Worm (Caenorhabditis elegans) whole organism, young adult: Measurements from ENCODE around the gene F57F4.1.

Experiments
- C17E4.6 ChIP-seq: fragments of 200-800 bp; sonication (Bioruptor generic); IDR thresholded peaks from 2 replicates; pipeline ENCODE4 v1.3.6; 2022; ENCODE audit warnings: missing genetic modification reagents, missing genetic modification characterization, missing compliant biosample characterization
- F57C9.4 ChIP-seq: sonication (generic microtip); optimal IDR thresholded peaks from 2 replicates; lab custom pipeline; 2017; ENCODE audit warnings: mild to moderate bottlenecking, missing genetic modification characterization, missing compliant biosample characterization
- akir-1 ChIP-seq: fragments of 200-800 bp; sonication (Bioruptor generic); optimal IDR thresholded peaks from 2 replicates; lab custom pipeline; 2018; ENCODE audit warnings: mild to moderate bottlenecking, missing genetic modification characterization, moderate library complexity, missing compliant biosample characterization
- ama-1 ChIP-seq, 3 experiments: fragments of 150-350 bp in 1 of 3; sonication (generic microtip) in 2 of 3; optimal IDR thresholded peaks; 2 replicates each; lab custom pipeline; 2014 to 2018; ENCODE audit warnings: missing biosample characterization in 2 of 3, missing genetic modification characterization in 2 of 3, missing genetic modification reagents in 2 of 3
- ets-4 ChIP-seq: fragments of 200-800 bp; sonication (Bioruptor generic); optimal IDR thresholded peaks from 2 replicates; lab custom pipeline; 2018; ENCODE audit warnings: mild to moderate bottlenecking, missing genetic modification characterization, missing compliant biosample characterization
- hlh-12 ChIP-seq: sonication (generic microtip); optimal IDR thresholded peaks from 2 replicates; lab custom pipeline; 2016; ENCODE audit warnings: missing genetic modification characterization, missing compliant biosample characterization
- hsf-1 ChIP-seq: fragments of 200-800 bp; sonication (Bioruptor generic); IDR thresholded peaks from 2 replicates; pipeline ENCODE4 v1.3.6; 2022; ENCODE audit warnings: missing genetic modification reagents, missing genetic modification characterization, missing compliant biosample characterization
- lin-35 ChIP-seq, 3 experiments: fragments of 150-350 bp in 2 of 3; sonication (generic microtip) in 1 of 3; optimal IDR thresholded peaks; 2 replicates each; lab custom pipeline; 2014 to 2018; ENCODE audit warnings: missing biosample characterization in 3 of 3, missing genetic modification characterization in 3 of 3, missing genetic modification reagents in 3 of 3
- rec-8 ChIP-seq, 2 experiments: sonication (generic microtip); optimal IDR thresholded peaks; 2 replicates each; lab custom pipeline; 2016; ENCODE audit warnings: mild to moderate bottlenecking in 2 of 2, missing genetic modification characterization in 2 of 2, missing genetic modification reagents in 2 of 2, missing genotype in 2 of 2, missing biosample characterization in 1 of 2, missing compliant biosample characterization in 1 of 2, moderate library complexity in 1 of 2
- snpc-4 ChIP-seq, 5 experiments: fragments of 150-350 bp in 1 of 5; sonication (generic microtip) in 4 of 5; optimal IDR thresholded peaks; 2 replicates each; lab custom pipeline; 2014 to 2018; ENCODE audit warnings: missing genetic modification characterization in 5 of 5, missing biosample characterization in 3 of 5, antibody characterized with exemption in 2 of 5, mild to moderate bottlenecking in 2 of 5, missing compliant biosample characterization in 2 of 5, missing genotype in 2 of 5, moderate library complexity in 2 of 5, missing genetic modification reagents in 1 of 5
- xnd-1 ChIP-seq: sonication (generic microtip); optimal IDR thresholded peaks from 2 replicates; lab custom pipeline; 2016; ENCODE audit warnings: missing genotype, missing genetic modification reagents, missing genetic modification characterization, missing compliant biosample characterization
- ztf-6 ChIP-seq: fragments of 200-800 bp; sonication (Bioruptor generic); IDR thresholded peaks from 2 replicates; pipeline ENCODE4 v1.3.6; 2022; ENCODE audit warnings: missing genetic modification reagents, missing genetic modification characterization, missing compliant biosample characterization

DNA sequence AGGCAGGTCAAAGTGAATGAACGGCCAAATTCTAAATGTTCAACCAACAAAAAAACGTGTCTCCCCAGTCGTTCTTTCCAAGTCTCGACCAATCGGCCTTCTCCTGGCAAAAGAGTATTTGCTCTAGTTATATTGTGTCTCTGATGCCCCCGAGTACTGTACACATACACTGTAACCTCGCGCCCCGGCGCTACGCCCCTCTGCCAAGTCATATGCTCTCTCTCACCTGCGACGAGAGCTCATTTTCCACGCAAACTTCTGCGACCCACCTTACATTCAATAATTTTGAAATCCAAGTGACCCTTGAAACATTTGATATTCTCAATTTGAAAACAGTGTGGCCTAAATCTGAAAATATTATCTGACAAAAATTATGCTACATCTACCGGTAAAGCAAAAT, 33.0 kb upstream of the F57F4.1 start:
- TF ChIP-seq lin-35 (GFP tag; optimal IDR thresholded peaks at IDR 0.05; lab: Kevin White, UChicago) (no peak), xnd-1 (tag; lab: Kevin White, UChicago) (no peak), hlh-12 (tag; lab: Kevin White, UChicago) (no peak), ztf-6 (GFP tag; lab: Robert Waterston, UW) (no peak), ets-4 (GFP tag; lab: Kevin White, UChicago) (no peak), F57C9.4 (tag; lab: Kevin White, UChicago) (no peak), akir-1 (no peak), hsf-1 (GFP tag; lab: Robert Waterston, UW) (no peak), ama-1 (optimal IDR thresholded peaks at IDR 0.05; lab: Kevin White, UChicago) (no peak), ama-1 (GFP tag; optimal IDR thresholded peaks at IDR 0.05; lab: Kevin White, UChicago) (no peak), rec-8 (tag; optimal IDR thresholded peaks at IDR 0.05; lab: Kevin White, UChicago) (no peak), snpc-4 (GFP tag; optimal IDR thresholded peaks at IDR 0.05; lab: Kevin White, UChicago) (no peak), snpc-4 (tag; optimal IDR thresholded peaks at IDR 0.05; lab: Kevin White, UChicago) (no peak), C17E4.6 (GFP tag; lab: Robert Waterston, UW) (no peak)
